Worm (Caenorhabditis elegans): ENCODE results near the gene cln-3.1.

DNA sequence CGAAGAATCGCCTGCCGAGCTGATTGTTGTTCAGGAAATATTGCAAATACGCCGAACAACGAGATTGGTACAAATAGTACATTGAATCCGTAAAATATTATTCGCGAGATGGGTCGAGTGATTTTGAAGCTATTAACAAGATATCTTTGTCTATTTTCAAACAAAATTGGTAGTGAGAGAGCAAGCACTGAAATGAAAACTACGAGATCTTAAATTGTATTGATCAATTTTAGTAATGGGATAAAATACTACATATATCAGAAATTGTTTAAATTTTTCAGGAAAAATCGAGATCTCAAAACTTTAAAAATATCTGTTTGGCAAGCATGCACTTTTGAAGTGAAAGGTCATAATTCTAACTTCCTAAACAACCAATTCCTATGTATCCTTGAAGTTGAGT, 38.7 kb upstream of the cln-3.1 start:
- TF ChIP-seq ceh-22 (tag; optimal IDR thresholded peaks at IDR 0.05) (no peak), C08G9.2 (tag; optimal IDR thresholded peaks at IDR 0.05) (no peak), F13H6.1 (tag; optimal IDR thresholded peaks at IDR 0.05) (no peak), fkh-10 (GFP tag; optimal IDR thresholded peaks at IDR 0.05) (no peak), tbx-2 (tag; optimal IDR thresholded peaks at IDR 0.05) (no peak), sox-4 (tag; optimal IDR thresholded peaks at IDR 0.05) (no peak), pax-1 (tag; optimal IDR thresholded peaks at IDR 0.05) (no peak), sdc-2 (tag; optimal IDR thresholded peaks at IDR 0.05) (no peak)
